Worm (Caenorhabditis elegans) whole organism, midembryonic: ENCODE results near the gene oac-7.

Experiments
- flt-1 ChIP-seq: fragments of 200-800 bp; sonication (Bioruptor generic); IDR thresholded peaks from 2 replicates; pipeline ENCODE4 v1.3.6; 2022; ENCODE audit warnings: missing genetic modification characterization, missing compliant biosample characterization
- klf-2 ChIP-seq: fragments of 200-800 bp; sonication (Bioruptor generic); conservative IDR thresholded peaks from 2 replicates; pipeline ENCODE4 v1.3.6; 2022; ENCODE audit warnings: missing genetic modification reagents, missing genetic modification characterization, missing compliant biosample characterization
- ref-1 ChIP-seq: fragments of 200-800 bp; sonication (Bioruptor generic); conservative IDR thresholded peaks from 2 replicates; pipeline ENCODE4 v1.3.6; 2022; ENCODE audit warnings: missing genetic modification reagents, missing genetic modification characterization, missing compliant biosample characterization
- tab-1 ChIP-seq: fragments of 200-800 bp; sonication (Bioruptor generic); IDR thresholded peaks from 2 replicates; pipeline ENCODE4 v1.3.6; 2022; ENCODE audit warnings: missing genetic modification characterization, missing compliant biosample characterization
- ztf-23 ChIP-seq: fragments of 200-800 bp; sonication (Bioruptor generic); IDR thresholded peaks from 2 replicates; pipeline ENCODE4 v1.3.6; 2022; ENCODE audit warnings: missing genetic modification reagents, missing genetic modification characterization, missing compliant biosample characterization

- TF ChIP-seq flt-1 (GFP tag; lab: Robert Waterston, UW) (no peak), klf-2 (no peak), ztf-23 (no peak), tab-1 (no peak), ref-1 (GFP tag; lab: Robert Waterston, UW) (no peak)
These were observed 43.1 kb upstream of the oac-7 start, which contains the start of gene T13F3.4 for ce11 chrV:16266514-16266913.
